Worm (Caenorhabditis elegans) whole organism, L4 larva: ENCODE results near the gene str-228.

ENCODE experiments used
- F10B5.3 ChIP-seq: sonication (generic microtip); optimal IDR thresholded peaks from 2 replicates; lab custom pipeline; 2016; ENCODE audit warnings: mild to moderate bottlenecking, missing genetic modification characterization, missing compliant biosample characterization
- F44E2.7 ChIP-seq: fragments of 200-800 bp; sonication (Bioruptor generic); IDR thresholded peaks from 2 replicates; pipeline ENCODE4 v2.1.2; 2022; ENCODE audit warnings: missing genetic modification characterization, missing compliant biosample characterization
- R02D3.7 ChIP-seq: fragments of 150-350 bp; sonication (generic microtip); optimal IDR thresholded peaks from 3 replicates; lab custom pipeline; 2014; ENCODE audit warnings: missing biosample characterization, missing genetic modification characterization
- T20F7.1 ChIP-seq: fragments of 200-800 bp; sonication (Bioruptor generic); optimal IDR thresholded peaks from 2 replicates; lab custom pipeline; 2018; ENCODE audit warnings: mild to moderate bottlenecking, missing genetic modification characterization, missing compliant biosample characterization
- T26A8.4 ChIP-seq: fragments of 200-800 bp; sonication (Bioruptor generic); IDR thresholded peaks from 2 replicates; pipeline ENCODE4 v1.3.6; 2022; ENCODE audit warnings: missing genetic modification characterization, missing compliant biosample characterization
- Y105C5A.15 ChIP-seq: fragments of 200-800 bp; sonication (Bioruptor generic); IDR thresholded peaks from 2 replicates; pipeline ENCODE4 v1.3.6; 2022; ENCODE audit warnings: missing genetic modification characterization, missing compliant biosample characterization
- Y5F2A.4 ChIP-seq: fragments of 200-800 bp; sonication (Bioruptor generic); optimal IDR thresholded peaks from 2 replicates; lab custom pipeline; 2018; ENCODE audit warnings: mild to moderate bottlenecking, missing genetic modification characterization, missing compliant biosample characterization
- Y75B8A.6 ChIP-seq: fragments of 200-800 bp; sonication (Bioruptor generic); IDR thresholded peaks from 2 replicates; pipeline ENCODE4 v1.3.6; 2022; ENCODE audit warnings: missing genetic modification reagents, missing genetic modification characterization, missing compliant biosample characterization
- ZK546.5 ChIP-seq, 2 experiments: sonication (generic microtip); optimal IDR thresholded peaks; 2 replicates each; lab custom pipeline; 2017; ENCODE audit warnings: missing biosample characterization in 2 of 2, missing genetic modification characterization in 2 of 2
- ceh-32 ChIP-seq: sonication (generic microtip); optimal IDR thresholded peaks from 2 replicates; lab custom pipeline; 2016; ENCODE audit warnings: mild to moderate bottlenecking, missing genetic modification characterization, missing compliant biosample characterization; ENCODE audit not compliant: poor library complexity
- ceh-82 ChIP-seq: sonication (generic microtip); optimal IDR thresholded peaks from 2 replicates; lab custom pipeline; 2017; ENCODE audit warnings: missing biosample characterization, missing genetic modification characterization
- ces-1 ChIP-seq: fragments of 150-350 bp; sonication (generic microtip); optimal IDR thresholded peaks from 4 replicates; lab custom pipeline; 2014; ENCODE audit warnings: missing biosample characterization, missing genetic modification reagents, missing genetic modification characterization
- cey-2 ChIP-seq: sonication (generic microtip); optimal IDR thresholded peaks from 3 replicates; lab custom pipeline; 2017; ENCODE audit warnings: missing genetic modification characterization, mild to moderate bottlenecking, missing compliant biosample characterization, antibody characterized with exemption, borderline replicate concordance; ENCODE audit not compliant: insufficient read depth
- daf-8 ChIP-seq: fragments of 200-800 bp; sonication (Bioruptor generic); IDR thresholded peaks from 2 replicates; pipeline ENCODE4 v1.3.6; 2022; ENCODE audit warnings: missing genetic modification characterization, missing compliant biosample characterization
- dmd-9 ChIP-seq: fragments of 200-800 bp; sonication (Bioruptor generic); IDR thresholded peaks from 2 replicates; pipeline ENCODE4 v1.3.6; 2022; ENCODE audit warnings: missing genetic modification reagents, missing genetic modification characterization, missing compliant biosample characterization
- dve-1 ChIP-seq: sonication (generic microtip); optimal IDR thresholded peaks from 2 replicates; lab custom pipeline; 2017; ENCODE audit warnings: antibody characterized with exemption, mild to moderate bottlenecking, missing genetic modification characterization, missing compliant biosample characterization; ENCODE audit not compliant: insufficient read depth
- egl-43 ChIP-seq: fragments of 200-800 bp; sonication (Bioruptor generic); IDR thresholded peaks from 2 replicates; pipeline ENCODE4 v1.3.6; 2022; ENCODE audit warnings: missing genetic modification reagents, missing genetic modification characterization, missing compliant biosample characterization
- fkh-10 ChIP-seq: fragments of 150-350 bp; optimal IDR thresholded peaks from 2 replicates; lab custom pipeline; 2014; ENCODE audit warnings: missing biosample characterization, missing genetic modification reagents, missing genetic modification characterization
- fos-1 ChIP-seq: fragments of 150-350 bp; optimal IDR thresholded peaks from 2 replicates; lab custom pipeline; 2014; ENCODE audit warnings: missing biosample characterization, missing genetic modification characterization
- gei-8 ChIP-seq: fragments of 200-800 bp; sonication (Bioruptor generic); optimal IDR thresholded peaks from 2 replicates; lab custom pipeline; 2018; ENCODE audit warnings: mild to moderate bottlenecking, missing genetic modification characterization, missing compliant biosample characterization
- hmg-1.1 ChIP-seq: fragments of 200-800 bp; sonication (Bioruptor generic); IDR thresholded peaks from 2 replicates; pipeline ENCODE4 v1.3.6; 2022; ENCODE audit warnings: missing genetic modification reagents, missing genetic modification characterization, missing compliant biosample characterization
- jun-1 ChIP-seq: fragments of 150-350 bp; optimal IDR thresholded peaks from 2 replicates; lab custom pipeline; 2014; ENCODE audit warnings: missing biosample characterization, missing genetic modification reagents, missing genetic modification characterization
- lin-29 ChIP-seq: fragments of 200-800 bp; sonication (Bioruptor generic); IDR thresholded peaks from 2 replicates; pipeline ENCODE4 v1.3.6; 2022; ENCODE audit warnings: missing genetic modification reagents, missing genetic modification characterization, missing compliant biosample characterization
- lsy-2 ChIP-seq, 2 experiments: fragments of 150-350 bp in 1 of 2; sonication (generic microtip) in 1 of 2; optimal IDR thresholded peaks; 2 replicates each; lab custom pipeline; 2014 to 2017; ENCODE audit warnings: missing biosample characterization in 2 of 2, missing genetic modification characterization in 2 of 2
- madf-5 ChIP-seq, 2 experiments: fragments of 200-800 bp; sonication (Bioruptor generic); IDR thresholded peaks; 2 replicates each; pipeline ENCODE4 v1.3.6; 2022; ENCODE audit warnings: missing compliant biosample characterization in 2 of 2, missing genetic modification characterization in 2 of 2
- madf-9 ChIP-seq: fragments of 200-800 bp; sonication (Bioruptor generic); conservative IDR thresholded peaks from 2 replicates; pipeline ENCODE4 v1.3.6; 2022; ENCODE audit warnings: missing genetic modification reagents, missing genetic modification characterization, missing compliant biosample characterization
- mdl-1 ChIP-seq, 2 experiments: fragments of 150-350 bp in 1 of 2; sonication (generic microtip) in 1 of 2; optimal IDR thresholded peaks; 2 replicates each; lab custom pipeline; 2014 to 2017; ENCODE audit warnings: missing biosample characterization in 2 of 2, missing genetic modification characterization in 2 of 2
- mes-2 ChIP-seq: sonication (generic microtip); optimal IDR thresholded peaks from 2 replicates; lab custom pipeline; 2016; ENCODE audit warnings: missing genotype, mild to moderate bottlenecking, missing genetic modification characterization, missing compliant biosample characterization; ENCODE audit not compliant: poor library complexity, severe bottlenecking
- nhr-10 ChIP-seq: fragments of 150-350 bp; optimal IDR thresholded peaks from 2 replicates; lab custom pipeline; 2014; ENCODE audit warnings: missing biosample characterization, missing genetic modification characterization
- nhr-102 ChIP-seq: sonication (generic microtip); optimal IDR thresholded peaks from 2 replicates; lab custom pipeline; 2016; ENCODE audit warnings: mild to moderate bottlenecking, missing genetic modification characterization, moderate library complexity, missing compliant biosample characterization
- nhr-11 ChIP-seq: fragments of 150-350 bp; optimal IDR thresholded peaks from 2 replicates; lab custom pipeline; 2014; ENCODE audit warnings: missing biosample characterization, missing genetic modification characterization
- nhr-25 ChIP-seq: sonication (generic microtip); optimal IDR thresholded peaks from 2 replicates; lab custom pipeline; 2017; ENCODE audit warnings: missing genetic modification characterization, mild to moderate bottlenecking, missing compliant biosample characterization, antibody characterized with exemption, moderate library complexity, borderline replicate concordance; ENCODE audit not compliant: insufficient read depth
- nhr-28 ChIP-seq: fragments of 150-350 bp; optimal IDR thresholded peaks from 2 replicates; lab custom pipeline; 2014; ENCODE audit warnings: missing biosample characterization, missing genetic modification characterization
- nhr-48 ChIP-seq: sonication (generic microtip); optimal IDR thresholded peaks from 2 replicates; lab custom pipeline; 2016; ENCODE audit warnings: mild to moderate bottlenecking, missing genetic modification characterization, missing compliant biosample characterization
- nhr-77 ChIP-seq: fragments of 150-350 bp; optimal IDR thresholded peaks from 2 replicates; lab custom pipeline; 2014; ENCODE audit warnings: missing biosample characterization, missing genetic modification characterization
- pha-4 ChIP-seq, 2 experiments: fragments of 150-350 bp in 1 of 2; fragments of 200-800 bp in 1 of 2; sonication (Bioruptor generic) in 1 of 2; IDR thresholded peaks in 1 of 2; optimal IDR thresholded peaks in 1 of 2; 2 replicates each; pipeline versions ENCODE4 v1.3.6 to Lab custom; 2014 to 2022; ENCODE audit warnings: missing genetic modification characterization in 2 of 2, missing genetic modification reagents in 2 of 2, missing biosample characterization in 1 of 2, missing compliant biosample characterization in 1 of 2
- php-3 ChIP-seq: fragments of 200-800 bp; sonication (Bioruptor generic); IDR thresholded peaks from 2 replicates; pipeline ENCODE4 v1.3.6; 2022; ENCODE audit warnings: missing genetic modification reagents, missing genetic modification characterization, missing compliant biosample characterization
- pqm-1 ChIP-seq: sonication (generic microtip); optimal IDR thresholded peaks from 2 replicates; lab custom pipeline; 2017; ENCODE audit warnings: missing biosample characterization, missing genetic modification characterization
- spr-1 ChIP-seq: sonication (generic microtip); optimal IDR thresholded peaks from 2 replicates; lab custom pipeline; 2016; ENCODE audit warnings: mild to moderate bottlenecking, missing genetic modification characterization, missing compliant biosample characterization
- spr-3 ChIP-seq: fragments of 200-800 bp; sonication (Bioruptor generic); optimal IDR thresholded peaks from 2 replicates; lab custom pipeline; 2018; ENCODE audit warnings: mild to moderate bottlenecking, missing genetic modification characterization, missing compliant biosample characterization
- unc-39 ChIP-seq: sonication (generic microtip); optimal IDR thresholded peaks from 2 replicates; lab custom pipeline; 2017; ENCODE audit warnings: missing biosample characterization, missing genetic modification characterization
- unc-62 ChIP-seq, 3 experiments: fragments of 150-350 bp in 1 of 3; sonication (generic microtip); optimal IDR thresholded peaks in 2 of 3; peaks in 1 of 3; 1 replicate in 1 of 3; 2 replicates in 2 of 3; lab custom pipeline; 2014 to 2017; ENCODE audit warnings: missing biosample characterization in 3 of 3, missing genetic modification characterization in 3 of 3, missing genetic modification reagents in 3 of 3, missing genotype in 1 of 3
- vab-7 ChIP-seq: fragments of 200-800 bp; sonication (Bioruptor generic); IDR thresholded peaks from 2 replicates; pipeline ENCODE4 v1.3.6; 2022; ENCODE audit warnings: missing genetic modification reagents, missing genetic modification characterization, missing compliant biosample characterization
- zip-11 ChIP-seq: fragments of 200-800 bp; sonication (Bioruptor generic); IDR thresholded peaks from 2 replicates; pipeline ENCODE4 v1.3.6; 2022; ENCODE audit warnings: missing genetic modification characterization, missing compliant biosample characterization
- zip-2 ChIP-seq: fragments of 150-350 bp; optimal IDR thresholded peaks from 2 replicates; lab custom pipeline; 2014; ENCODE audit warnings: missing biosample characterization, missing genetic modification characterization

str-228 gene

DNA sequence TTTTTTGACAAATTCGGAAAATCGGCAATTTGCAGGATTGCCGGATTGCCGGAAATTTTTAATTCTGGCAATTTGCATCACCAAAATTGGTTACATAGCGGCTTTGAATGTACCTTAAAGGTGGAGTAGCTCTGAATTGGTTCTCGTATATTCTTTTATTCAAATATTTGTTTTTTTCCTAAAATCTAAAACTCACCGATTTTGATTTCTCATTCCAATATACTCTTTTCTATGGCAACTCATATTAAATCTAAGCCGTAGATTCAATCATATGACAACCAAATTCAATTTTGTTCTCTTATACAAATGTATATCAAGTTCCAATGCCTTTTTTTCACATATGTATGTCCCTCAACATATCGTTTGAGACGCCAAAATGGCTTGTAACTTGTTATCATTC, 39.6 kb downstream of the str-228 start, which contains the start of gene sri-21:
Gene sri-21, plus strand, starts transcription at position 301 of the 400 bp plus-strand sequence.
- no peak for TF ChIP-seq Y5F2A.4 (GFP tag; lab: Kevin White, UChicago)
- no peak for TF ChIP-seq T20F7.1 (GFP tag; lab: Kevin White, UChicago)
- no peak for TF ChIP-seq daf-8 (GFP tag; lab: Robert Waterston, UW)
- no peak for TF ChIP-seq nhr-25 (tag; lab: Kevin White, UChicago)
- no peak for TF ChIP-seq ceh-32 (tag; lab: Kevin White, UChicago)
- no peak for TF ChIP-seq mdl-1 (tag; optimal IDR thresholded peaks at IDR 0.05; lab: Kevin White, UChicago)
- no peak for TF ChIP-seq spr-3
- no peak for TF ChIP-seq ZK546.5 (tag; optimal IDR thresholded peaks at IDR 0.05; lab: Kevin White, UChicago)
- TF ChIP-seq Y75B8A.6: no peak
- no peak for TF ChIP-seq fkh-10 (GFP tag; lab: Kevin White, UChicago)
- no peak for TF ChIP-seq nhr-11 (tag; lab: Kevin White, UChicago)
- no peak for TF ChIP-seq R02D3.7 (tag; lab: Kevin White, UChicago)
- no peak for TF ChIP-seq T26A8.4
- TF ChIP-seq dmd-9 (GFP tag; lab: Robert Waterston, UW): no peak
- no peak for TF ChIP-seq F44E2.7 (GFP tag; lab: Robert Waterston, UW)
- TF ChIP-seq nhr-77 (tag; lab: Kevin White, UChicago): no peak
- TF ChIP-seq Y105C5A.15 (GFP tag; lab: Robert Waterston, UW): no peak

DNA sequence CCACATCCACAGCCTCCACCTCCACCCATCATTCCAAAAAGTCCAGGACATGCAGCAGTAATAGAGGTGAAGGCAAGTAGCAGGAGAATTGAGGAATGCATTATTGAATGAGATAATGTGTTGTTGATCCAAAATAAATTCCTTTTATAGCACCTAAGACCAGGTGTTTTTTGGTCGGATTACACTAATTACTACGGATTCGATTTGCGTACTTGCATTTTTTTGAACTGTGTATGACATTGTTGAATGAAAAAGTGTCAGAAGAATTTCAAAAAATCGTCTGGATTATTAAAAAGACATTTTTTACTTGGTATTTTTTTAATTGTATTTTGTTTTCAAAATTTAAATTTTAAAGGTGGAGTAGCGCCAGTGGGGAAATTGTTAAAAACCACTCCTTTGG, 41.8 kb downstream of the str-228 start, which contains the start of gene grl-28:
Gene grl-28, minus strand, starts transcription at position 101 of the 400 bp plus-strand sequence.
- TF ChIP-seq daf-8 (GFP tag; lab: Robert Waterston, UW): no peak
- no peak for TF ChIP-seq madf-5 (GFP tag; IDR thresholded peaks at IDR 0.05; lab: Robert Waterston, UW)
- no peak for TF ChIP-seq spr-3
- TF ChIP-seq egl-43 (GFP tag; lab: Robert Waterston, UW): no peak
- no peak for TF ChIP-seq nhr-102 (tag; lab: Kevin White, UChicago)
- no peak for TF ChIP-seq hmg-1.1 (GFP tag; lab: Robert Waterston, UW)
- TF ChIP-seq nhr-48 (tag; lab: Kevin White, UChicago): no peak
- TF ChIP-seq cey-2 (tag; lab: Kevin White, UChicago): no peak

DNA sequence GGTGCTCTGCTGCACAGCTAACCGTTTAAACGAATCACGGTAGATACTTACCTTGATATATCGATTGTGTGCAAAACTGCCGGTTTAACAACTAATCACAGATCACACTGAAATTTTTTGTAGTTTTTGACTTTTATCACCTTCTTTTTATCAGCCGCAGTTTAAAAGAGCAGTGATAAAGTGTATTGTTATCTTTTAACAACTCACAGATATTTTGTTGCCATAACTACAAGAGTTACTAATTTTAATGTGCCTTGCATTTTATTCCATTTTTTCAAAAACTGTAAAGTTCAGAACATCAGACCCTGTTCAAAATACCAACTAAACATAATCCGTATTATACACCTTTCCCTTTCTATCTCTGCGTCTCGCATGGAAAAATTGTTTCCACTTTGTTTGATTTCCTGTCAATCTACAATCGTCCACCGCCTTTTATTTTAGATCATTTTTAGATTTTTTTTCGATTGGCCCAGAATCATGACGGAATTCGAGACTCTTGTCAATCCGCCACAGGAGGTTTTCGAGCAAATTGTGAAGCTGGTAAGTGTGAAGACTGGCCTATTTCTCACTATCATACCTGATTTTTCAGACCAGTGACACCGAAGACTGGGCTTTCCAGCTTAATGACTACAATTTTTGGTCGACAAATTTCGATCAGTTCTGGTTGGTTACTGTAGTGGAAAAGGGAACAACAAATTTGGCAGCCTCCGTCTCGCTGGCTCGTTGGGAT, 42.9 kb downstream of the str-228 start, which contains the start of gene T24A6.20:
Gene T24A6.20, plus strand, starts transcription at position 395 of the 730 bp plus-strand sequence.
- TF ChIP-seq F10B5.3 (tag; lab: Kevin White, UChicago) (no peak), nhr-10 (tag; lab: Kevin White, UChicago) (no peak), zip-11 (GFP tag; lab: Robert Waterston, UW) (no peak), nhr-28 (tag; lab: Kevin White, UChicago) (peak; percentile 79), lsy-2 (tag; optimal IDR thresholded peaks at IDR 0.05; lab: Kevin White, UChicago) (no peak), dve-1 (tag; lab: Kevin White, UChicago) (no peak), mes-2 (tag; lab: Kevin White, UChicago) (no peak), lin-29 (GFP tag; lab: Robert Waterston, UW) (no peak), fkh-10 (GFP tag; lab: Kevin White, UChicago) (no peak), php-3 (GFP tag; lab: Robert Waterston, UW) (0 out of 2 replicates have a peak, but pooled peaks have one; percentile 45), spr-1 (tag; lab: Kevin White, UChicago) (no peak), ces-1 (no peak), gei-8 (GFP tag; lab: Kevin White, UChicago) (no peak), jun-1 (no peak), unc-39 (tag; lab: Kevin White, UChicago) (no peak), pha-4 (GFP tag; IDR thresholded peaks at IDR 0.05; lab: Robert Waterston, UW) (no peak), pha-4 (tag; optimal IDR thresholded peaks at IDR 0.05; lab: Kevin White, UChicago) (no peak), pqm-1 (peak; percentile 16), ceh-82 (tag; lab: Kevin White, UChicago) (no peak), dmd-9 (GFP tag; lab: Robert Waterston, UW) (no peak), zip-2 (tag; lab: Kevin White, UChicago) (no peak), unc-62 (GFP tag; optimal IDR thresholded peaks at IDR 0.05 in 1 of 2; lab: Kevin White, UChicago) (peak in 1 of 2 experiments; percentile 69), unc-62 (tag; optimal IDR thresholded peaks at IDR 0.05; lab: Kevin White, UChicago) (no peak), Y5F2A.4 (GFP tag; lab: Kevin White, UChicago) (no peak), madf-9 (GFP tag; lab: Robert Waterston, UW) (no peak), fos-1 (tag; lab: Kevin White, UChicago) (no peak), vab-7 (GFP tag; lab: Robert Waterston, UW) (no peak)
